Worm (Caenorhabditis elegans): ENCODE results near the gene T03F7.6.
"Not testable (repeated sequence)": the region's sequence is repeated elsewhere in the genome, so short reads cannot be mapped to it uniquely, and the experiment has no call there.

Gene T03F7.6

ce11 chrV:11286114-11286513 lies 8.4 kb upstream of the T03F7.6 start, which contains the start of gene C03E10.3:
TSS of gene C03E10.3 (plus strand) at chrV:11286414.
- not testable (repeated sequence) for TF ChIP-seq nhr-43 (tag; optimal IDR thresholded peaks at IDR 0.05; ENCODE audit: poor library complexity, severe bottlenecking); ceh-28 (tag; optimal IDR thresholded peaks at IDR 0.05); mml-1 (tag; optimal IDR thresholded peaks at IDR 0.05)

DNA sequence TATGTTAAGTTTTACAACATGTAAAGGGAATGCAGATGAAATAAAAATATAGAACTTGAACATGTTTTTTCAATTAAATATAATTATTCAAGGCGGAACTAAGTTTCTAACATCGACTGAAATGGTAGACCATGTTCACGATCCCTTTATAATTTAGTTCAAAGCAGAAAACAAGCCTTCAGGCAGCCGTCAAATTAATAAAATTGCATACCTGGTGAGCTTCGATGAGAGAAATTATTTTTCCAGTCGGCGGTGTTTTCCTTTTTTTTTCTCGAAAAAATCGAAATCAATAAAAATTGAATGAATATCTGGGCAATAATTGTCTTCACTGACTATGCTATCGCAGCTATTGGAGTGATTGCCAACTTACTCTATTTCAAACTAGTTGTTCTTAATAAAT lies 3.6 kb upstream of the T03F7.6 start, which contains the start of gene C03E10.1:
C03E10.1 (plus strand) TSS at position 301 of the 400 bp plus-strand sequence.
- TF ChIP-seq eor-1 (tag; optimal IDR thresholded peaks at IDR 0.05) (no peak), nhr-237 (tag; optimal IDR thresholded peaks at IDR 0.05) (no peak)

DNA sequence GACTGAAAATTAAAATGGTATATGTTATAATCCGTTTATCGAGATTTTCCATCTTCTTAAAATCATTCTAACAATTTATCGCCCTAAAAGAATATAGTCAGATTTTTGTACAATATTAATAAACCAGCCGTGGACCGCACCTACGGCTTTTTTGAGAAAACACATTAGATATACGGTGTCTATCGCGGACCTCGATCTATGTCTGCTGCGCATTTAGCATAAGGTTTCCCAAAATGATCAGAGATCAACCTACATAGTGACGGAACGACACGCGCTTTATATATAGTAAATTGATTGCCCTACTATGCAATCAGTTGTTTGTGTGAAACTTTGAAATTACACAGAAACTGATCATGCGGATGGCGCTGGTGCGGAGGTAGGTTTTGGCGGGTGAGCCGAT lies 1.8 kb upstream of the T03F7.6 start:
- TF ChIP-seq pha-4 (tag; optimal IDR thresholded peaks at IDR 0.05) (no peak), lin-15B (tag; optimal IDR thresholded peaks at IDR 0.05) (no peak), jun-1 (tag; optimal IDR thresholded peaks at IDR 0.05) (no peak), nhr-77 (tag; optimal IDR thresholded peaks at IDR 0.05) (no peak), nfya-1 (tag; optimal IDR thresholded peaks at IDR 0.05; ENCODE audit: insufficient read depth) (no peak), tbx-2 (tag; optimal IDR thresholded peaks at IDR 0.05) (no peak), nhr-25 (tag; optimal IDR thresholded peaks at IDR 0.05) (no peak), egl-27 (tag; optimal IDR thresholded peaks at IDR 0.05) (no peak), nhr-237 (tag; optimal IDR thresholded peaks at IDR 0.05) (no peak), nhr-11 (tag; optimal IDR thresholded peaks at IDR 0.05) (no peak), fkh-2 (tag; optimal IDR thresholded peaks at IDR 0.05) (no peak), fos-1 (tag; optimal IDR thresholded peaks at IDR 0.05) (no peak), mdl-1 (tag; optimal IDR thresholded peaks at IDR 0.05) (no peak), unc-39 (tag; optimal IDR thresholded peaks at IDR 0.05) (no peak)

- TF ChIP-seq ceh-82 (tag; optimal IDR thresholded peaks at IDR 0.05) (no peak), ceh-16 (tag; optimal IDR thresholded peaks at IDR 0.05) (no peak), egl-5 (tag; optimal IDR thresholded peaks at IDR 0.05) (no peak), unc-62 (GFP tag; optimal IDR thresholded peaks at IDR 0.05) (no peak), nhr-43 (tag; optimal IDR thresholded peaks at IDR 0.05; ENCODE audit: poor library complexity, severe bottlenecking) (no peak), unc-39 (tag; optimal IDR thresholded peaks at IDR 0.05) (no peak)
Measured at ce11 chrV:11298632-11299031, 4.1 kb downstream of the T03F7.6 start, which contains the start of gene T03F7.5. TSS of gene T03F7.5 (minus strand) at chrV:11298732.

- TF ChIP-seq nhr-43 (tag; optimal IDR thresholded peaks at IDR 0.05; ENCODE audit: poor library complexity, severe bottlenecking) (no peak), ztf-11 (tag; optimal IDR thresholded peaks at IDR 0.05) (no peak), ztf-4 (tag; optimal IDR thresholded peaks at IDR 0.05) (no peak), nhr-25 (tag; optimal IDR thresholded peaks at IDR 0.05) (no peak), nhr-77 (tag; optimal IDR thresholded peaks at IDR 0.05) (no peak), fkh-10 (GFP tag; optimal IDR thresholded peaks at IDR 0.05) (no peak)
Measured at ce11 chrV:11299406-11299805, 4.9 kb downstream of the T03F7.6 start.

- TF ChIP-seq ztf-4 (tag; optimal IDR thresholded peaks at IDR 0.05) (no peak), egl-27 (tag; optimal IDR thresholded peaks at IDR 0.05) (no peak), elt-3 (tag; optimal IDR thresholded peaks at IDR 0.05) (no peak), sea-2 (GFP tag; optimal IDR thresholded peaks at IDR 0.05) (no peak), pha-4 (tag; optimal IDR thresholded peaks at IDR 0.05) (no peak), fkh-10 (GFP tag; optimal IDR thresholded peaks at IDR 0.05) (no peak), ceh-82 (tag; optimal IDR thresholded peaks at IDR 0.05) (no peak), nhr-25 (tag; optimal IDR thresholded peaks at IDR 0.05) (no peak), unc-62 (GFP tag; optimal IDR thresholded peaks at IDR 0.05) (no peak)
Measured at ce11 chrV:11300539-11300938, 6.0 kb downstream of the T03F7.6 start, which contains the start of gene srh-47. TSS of gene srh-47 (minus strand) at chrV:11300639.

ce11 chrV:11302698-11303097 lies 8.2 kb downstream of the T03F7.6 start, which contains the start of gene srh-46:
TSS of gene srh-46 (minus strand) at chrV:11302886.
- TF ChIP-seq nhr-67 (tag; optimal IDR thresholded peaks at IDR 0.05) (no peak), hmg-11 (tag; optimal IDR thresholded peaks at IDR 0.05) (no peak), nhr-237 (tag; optimal IDR thresholded peaks at IDR 0.05) (no peak), lsy-12 (tag; optimal IDR thresholded peaks at IDR 0.05) (no peak), nhr-23 (tag; optimal IDR thresholded peaks at IDR 0.05) (no peak), eor-1 (tag; optimal IDR thresholded peaks at IDR 0.05) (no peak), nhr-25 (tag; optimal IDR thresholded peaks at IDR 0.05) (no peak), nhr-11 (tag; optimal IDR thresholded peaks at IDR 0.05) (no peak), ceh-9 (tag; optimal IDR thresholded peaks at IDR 0.05) (no peak), nhr-76 (tag; optimal IDR thresholded peaks at IDR 0.05) (no peak), fkh-2 (tag; optimal IDR thresholded peaks at IDR 0.05) (no peak), fkh-10 (GFP tag; optimal IDR thresholded peaks at IDR 0.05) (no peak)
